Fruit fly (Drosophila melanogaster): ENCODE data around the gene wfs1.

dm6 chr3R:22638604-22639238, 51.5 kb downstream of the wfs1 start:
- TF ChIP-seq CG8478 (optimal IDR thresholded peaks at IDR 0.05) (no peak), CTCF (optimal IDR thresholded peaks at IDR 0.05) (no peak)
